Worm (Caenorhabditis elegans): Measurements from ENCODE around the gene mma-1.
A peak's percentile ranks its signal among the peaks of the same experiment; 100 is the strongest.

mma-1 gene

DNA sequence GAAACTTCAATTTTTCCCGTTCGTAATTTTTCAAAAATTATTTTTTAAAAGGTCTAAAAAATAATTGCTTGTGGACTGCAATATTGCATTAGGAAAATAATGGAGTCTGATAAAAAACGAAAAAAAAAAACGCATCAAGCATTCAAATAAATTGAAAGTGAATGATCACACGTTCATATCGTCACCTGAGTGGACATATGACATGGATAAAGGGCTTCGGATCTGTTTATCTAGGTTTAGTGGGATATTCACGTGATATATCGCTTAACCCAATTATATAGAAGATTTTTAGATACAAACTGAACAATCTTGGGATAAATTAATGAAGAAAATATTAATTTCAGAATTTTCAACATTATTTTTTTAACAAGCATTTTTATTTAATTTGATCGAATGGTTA is 45.3 kb downstream of the mma-1 start:
- TF ChIP-seq blmp-1 (tag; optimal IDR thresholded peaks at IDR 0.05; ENCODE audit: insufficient read depth) (no peak), mab-5 (tag; optimal IDR thresholded peaks at IDR 0.05) (no peak), C34F6.9 (tag; optimal IDR thresholded peaks at IDR 0.05) (no peak), nhr-237 (tag; optimal IDR thresholded peaks at IDR 0.05) (no peak), unc-55 (GFP tag; optimal IDR thresholded peaks at IDR 0.05) (no peak), unc-39 (tag; optimal IDR thresholded peaks at IDR 0.05) (no peak), ama-1 (optimal IDR thresholded peaks at IDR 0.05) (no peak), nhr-10 (tag; optimal IDR thresholded peaks at IDR 0.05) (no peak), ztf-1 (GFP tag; conservative IDR thresholded peaks at IDR 0.05) (no peak), sem-4 (tag; optimal IDR thresholded peaks at IDR 0.05) (no peak), sma-9 (GFP tag; optimal IDR thresholded peaks at IDR 0.05) (no peak), sma-9 (tag; optimal IDR thresholded peaks at IDR 0.05) (no peak), lsy-2 (tag; optimal IDR thresholded peaks at IDR 0.05) (no peak), Y55F3AM.14 (GFP tag; optimal IDR thresholded peaks at IDR 0.05) (no peak), gmeb-1 (tag; optimal IDR thresholded peaks at IDR 0.05) (no peak), lin-11 (tag; optimal IDR thresholded peaks at IDR 0.05) (no peak)

DNA sequence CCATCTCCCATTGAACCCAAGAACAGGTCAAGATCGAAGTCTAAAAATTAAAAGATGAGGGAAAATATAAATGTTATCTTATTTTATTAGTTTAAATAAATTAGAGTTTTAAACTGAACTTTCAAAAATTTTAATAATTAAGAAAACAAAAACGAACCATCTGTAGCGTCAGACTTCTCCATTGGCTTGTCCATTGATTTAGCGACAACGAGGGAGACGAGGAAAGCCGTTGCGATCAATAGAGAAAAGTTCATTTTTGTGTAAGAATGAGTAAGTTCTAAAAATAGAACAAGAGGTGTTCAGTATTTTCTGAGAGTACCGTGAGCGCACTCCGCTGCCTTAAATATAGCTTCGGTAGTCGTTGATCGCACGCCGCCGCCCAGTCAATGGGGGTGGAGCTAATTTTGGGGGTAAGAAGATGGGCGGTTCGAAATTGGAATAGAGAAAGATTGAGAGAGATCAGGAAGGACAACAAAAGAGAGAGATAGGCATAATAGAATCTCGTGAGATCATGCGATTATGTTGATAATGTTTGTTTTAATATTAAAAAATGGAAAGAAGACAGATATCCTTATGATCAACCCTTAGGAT is 46.0 kb downstream of the mma-1 start, which contains the start of gene F45D3.3:
Gene F45D3.3 (minus strand): TSS at position 350 of the 591 bp plus-strand sequence.
- no peak for TF ChIP-seq nhr-129 (tag; optimal IDR thresholded peaks at IDR 0.05)
- TF ChIP-seq snpc-4 (tag; optimal IDR thresholded peaks at IDR 0.05), result no peak
- no peak for TF ChIP-seq lin-39 (tag; optimal IDR thresholded peaks at IDR 0.05)
- TF ChIP-seq nhr-237 (tag; optimal IDR thresholded peaks at IDR 0.05), result no peak
- TF ChIP-seq nhr-23 (tag; optimal IDR thresholded peaks at IDR 0.05), result no peak
- no peak for TF ChIP-seq mab-5 (tag; optimal IDR thresholded peaks at IDR 0.05)
- no peak for TF ChIP-seq dmd-4 (tag; optimal IDR thresholded peaks at IDR 0.05)
- no peak for TF ChIP-seq gmeb-1 (tag; optimal IDR thresholded peaks at IDR 0.05)
- TF ChIP-seq ceh-16 (tag; optimal IDR thresholded peaks at IDR 0.05), result no peak
- no peak for TF ChIP-seq nhr-6 (tag; optimal IDR thresholded peaks at IDR 0.05)
- TF ChIP-seq F13H6.1 (tag; optimal IDR thresholded peaks at IDR 0.05), result no peak
- TF ChIP-seq ztf-4 (tag; optimal IDR thresholded peaks at IDR 0.05), result no peak
- TF ChIP-seq ceh-82 (tag; optimal IDR thresholded peaks at IDR 0.05), result no peak
- TF ChIP-seq nhr-77 (tag; optimal IDR thresholded peaks at IDR 0.05), result no peak
- TF ChIP-seq peb-1 (tag; optimal IDR thresholded peaks at IDR 0.05), result no peak
- no peak for TF ChIP-seq lin-13 (GFP tag; optimal IDR thresholded peaks at IDR 0.05)
- no peak for TF ChIP-seq elt-1 (tag; optimal IDR thresholded peaks at IDR 0.05)
- no peak for TF ChIP-seq mbf-1 (tag; optimal IDR thresholded peaks at IDR 0.05)
- TF ChIP-seq crh-2 (tag; optimal IDR thresholded peaks at IDR 0.05), result no peak
- no peak for TF ChIP-seq sem-4 (tag; optimal IDR thresholded peaks at IDR 0.05)
- no peak for TF ChIP-seq nhr-11 (tag; optimal IDR thresholded peaks at IDR 0.05)
- TF ChIP-seq R02D3.7 (tag; optimal IDR thresholded peaks at IDR 0.05), result no peak
- no peak for TF ChIP-seq elt-3 (tag; optimal IDR thresholded peaks at IDR 0.05)
- TF ChIP-seq unc-62 (GFP tag; optimal IDR thresholded peaks at IDR 0.05), result no peak
- TF ChIP-seq nhr-10 (tag; optimal IDR thresholded peaks at IDR 0.05), result no peak
- TF ChIP-seq blmp-1 (tag; optimal IDR thresholded peaks at IDR 0.05; ENCODE audit: insufficient read depth), result peak; percentile 27
- no peak for TF ChIP-seq unc-55 (GFP tag; optimal IDR thresholded peaks at IDR 0.05)
- no peak for TF ChIP-seq nhr-12 (tag; optimal IDR thresholded peaks at IDR 0.05)
- TF ChIP-seq ztf-1 (GFP tag; conservative IDR thresholded peaks at IDR 0.05), result no peak
- TF ChIP-seq ama-1 (optimal IDR thresholded peaks at IDR 0.05), result peak; percentile 94
- TF ChIP-seq mdl-1 (tag; optimal IDR thresholded peaks at IDR 0.05), result peak; percentile 22 to 34
- no peak for TF ChIP-seq Y55F3AM.14 (GFP tag; optimal IDR thresholded peaks at IDR 0.05)
- TF ChIP-seq alr-1 (tag; optimal IDR thresholded peaks at IDR 0.05), result no peak
- peak; percentile 24 for TF ChIP-seq sma-9 (GFP tag; optimal IDR thresholded peaks at IDR 0.05)
- TF ChIP-seq sma-9 (tag; optimal IDR thresholded peaks at IDR 0.05), result no peak
- TF ChIP-seq egl-27 (tag; optimal IDR thresholded peaks at IDR 0.05), result peak; percentile 25
- peak; percentile 43 for TF ChIP-seq sma-3 (GFP tag; optimal IDR thresholded peaks at IDR 0.05)
- no peak for TF ChIP-seq ZK546.5 (tag; optimal IDR thresholded peaks at IDR 0.05)
- TF ChIP-seq nhr-21 (tag; optimal IDR thresholded peaks at IDR 0.05), result peak; percentile 79
- peak; percentile 12 for TF ChIP-seq nhr-25 (tag; optimal IDR thresholded peaks at IDR 0.05)
- no peak for TF ChIP-seq ztf-11 (tag; optimal IDR thresholded peaks at IDR 0.05)
- no peak for TF ChIP-seq lsy-2 (tag; optimal IDR thresholded peaks at IDR 0.05)
- no peak for TF ChIP-seq skn-1 (tag; optimal IDR thresholded peaks at IDR 0.05)
- TF ChIP-seq fos-1 (tag; optimal IDR thresholded peaks at IDR 0.05), result no peak
- no peak for TF ChIP-seq lin-11 (tag; optimal IDR thresholded peaks at IDR 0.05)
- TF ChIP-seq unc-39 (tag; optimal IDR thresholded peaks at IDR 0.05), result no peak
- TF ChIP-seq aly-2 (tag; optimal IDR thresholded peaks at IDR 0.05), result no peak
- TF ChIP-seq C34F6.9 (tag; optimal IDR thresholded peaks at IDR 0.05), result no peak
- TF ChIP-seq zag-1 (tag; optimal IDR thresholded peaks at IDR 0.05), result no peak
